Worm (Caenorhabditis elegans): ENCODE data around the gene B0285.3.

The B0285.3 gene

DNA sequence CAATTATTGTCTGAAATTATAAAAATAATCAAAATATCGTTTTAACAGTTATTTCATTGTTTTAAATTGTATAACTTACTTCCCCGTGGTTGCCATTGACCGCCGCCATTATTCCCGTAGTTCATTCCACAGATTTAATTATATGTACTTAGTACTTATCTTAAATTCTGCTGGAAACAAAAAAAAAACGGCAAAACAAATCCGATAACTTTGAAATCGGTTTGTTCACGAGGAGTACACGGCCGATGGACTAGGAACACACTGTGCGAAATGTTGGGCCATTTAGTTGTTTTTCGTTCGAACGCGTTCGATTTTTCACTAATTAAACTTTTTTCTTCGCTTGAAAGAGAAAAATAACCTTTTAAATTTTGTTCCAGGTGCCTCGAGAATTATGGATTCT lies at the start of gene B0285.3, which contains the start of gene lcmt-1:
TSS of gene B0285.3 (minus strand) at position 267 of the 400 bp plus-strand sequence.
TSS of gene lcmt-1 (plus strand) at position 377 of the 400 bp plus-strand sequence.
- no peak for TF ChIP-seq pqm-1 (tag; optimal IDR thresholded peaks at IDR 0.05)
- no peak for TF ChIP-seq unc-62 (GFP tag; optimal IDR thresholded peaks at IDR 0.05)
- no peak for TF ChIP-seq unc-39 (tag; optimal IDR thresholded peaks at IDR 0.05)
- TF ChIP-seq nhr-23 (tag; optimal IDR thresholded peaks at IDR 0.05) = peak; percentile 61
- TF ChIP-seq nhr-43 (tag; optimal IDR thresholded peaks at IDR 0.05; ENCODE audit: poor library complexity, severe bottlenecking) = peak; percentile 40
- no peak for TF ChIP-seq nhr-12 (tag; optimal IDR thresholded peaks at IDR 0.05)
- no peak for TF ChIP-seq ztf-4 (tag; optimal IDR thresholded peaks at IDR 0.05)
- TF ChIP-seq nfya-1 (tag; optimal IDR thresholded peaks at IDR 0.05; ENCODE audit: insufficient read depth) = peak; percentile 52
- TF ChIP-seq jun-1 (tag; optimal IDR thresholded peaks at IDR 0.05) = no peak
- TF ChIP-seq ama-1 (optimal IDR thresholded peaks at IDR 0.05) = no peak
- TF ChIP-seq elt-2 (tag; optimal IDR thresholded peaks at IDR 0.05) = peak; percentile 11
- no peak for TF ChIP-seq nhr-77 (tag; optimal IDR thresholded peaks at IDR 0.05)
- TF ChIP-seq mml-1 (tag; optimal IDR thresholded peaks at IDR 0.05) = no peak
- no peak for TF ChIP-seq ztf-11 (tag; optimal IDR thresholded peaks at IDR 0.05)
- no peak for TF ChIP-seq eor-1 (tag; optimal IDR thresholded peaks at IDR 0.05)
- no peak for TF ChIP-seq fkh-2 (tag; optimal IDR thresholded peaks at IDR 0.05)
- TF ChIP-seq hmg-11 (tag; optimal IDR thresholded peaks at IDR 0.05) = no peak
- no peak for TF ChIP-seq nhr-11 (tag; optimal IDR thresholded peaks at IDR 0.05)
- TF ChIP-seq ZK546.5 (tag; optimal IDR thresholded peaks at IDR 0.05) = no peak
- TF ChIP-seq lin-15B (tag; optimal IDR thresholded peaks at IDR 0.05) = peak; percentile 68
- no peak for TF ChIP-seq nhr-237 (tag; optimal IDR thresholded peaks at IDR 0.05)
- no peak for TF ChIP-seq elt-3 (tag; optimal IDR thresholded peaks at IDR 0.05)
- TF ChIP-seq egl-5 (tag; optimal IDR thresholded peaks at IDR 0.05) = no peak
- TF ChIP-seq skn-1 (tag; optimal IDR thresholded peaks at IDR 0.05) = no peak
- TF ChIP-seq zag-1 (tag; optimal IDR thresholded peaks at IDR 0.05) = no peak
- TF ChIP-seq ceh-9 (tag; optimal IDR thresholded peaks at IDR 0.05) = no peak
- peak; percentile 42 for TF ChIP-seq pha-4 (tag; optimal IDR thresholded peaks at IDR 0.05)
- no peak for TF ChIP-seq aly-2 (tag; optimal IDR thresholded peaks at IDR 0.05)
- TF ChIP-seq nhr-25 (tag; optimal IDR thresholded peaks at IDR 0.05) = peak; percentile 28
- no peak for TF ChIP-seq daf-12 (tag; optimal IDR thresholded peaks at IDR 0.05)
- TF ChIP-seq R02D3.7 (tag; optimal IDR thresholded peaks at IDR 0.05) = no peak
- no peak for TF ChIP-seq egl-27 (tag; optimal IDR thresholded peaks at IDR 0.05)
- no peak for TF ChIP-seq fos-1 (tag; optimal IDR thresholded peaks at IDR 0.05)
- no peak for TF ChIP-seq nhr-76 (tag; optimal IDR thresholded peaks at IDR 0.05)
- TF ChIP-seq sea-2 (GFP tag; optimal IDR thresholded peaks at IDR 0.05) = no peak
- no peak for TF ChIP-seq fkh-10 (GFP tag; optimal IDR thresholded peaks at IDR 0.05)
- no peak for TF ChIP-seq elt-1 (tag; optimal IDR thresholded peaks at IDR 0.05)
- TF ChIP-seq lsy-12 (tag; optimal IDR thresholded peaks at IDR 0.05) = no peak
- TF ChIP-seq nhr-67 (tag; optimal IDR thresholded peaks at IDR 0.05) = no peak
- no peak for TF ChIP-seq ceh-28 (tag; optimal IDR thresholded peaks at IDR 0.05)
- TF ChIP-seq tbx-2 (tag; optimal IDR thresholded peaks at IDR 0.05) = no peak
- TF ChIP-seq ceh-16 (tag; optimal IDR thresholded peaks at IDR 0.05) = no peak
- no peak for TF ChIP-seq nhr-28 (tag; optimal IDR thresholded peaks at IDR 0.05)
- no peak for TF ChIP-seq snpc-4 (tag; optimal IDR thresholded peaks at IDR 0.05)
- TF ChIP-seq lin-39 (tag; optimal IDR thresholded peaks at IDR 0.05) = no peak
- TF ChIP-seq ceh-82 (tag; optimal IDR thresholded peaks at IDR 0.05) = no peak
- no peak for TF ChIP-seq mdl-1 (tag; optimal IDR thresholded peaks at IDR 0.05)

DNA sequence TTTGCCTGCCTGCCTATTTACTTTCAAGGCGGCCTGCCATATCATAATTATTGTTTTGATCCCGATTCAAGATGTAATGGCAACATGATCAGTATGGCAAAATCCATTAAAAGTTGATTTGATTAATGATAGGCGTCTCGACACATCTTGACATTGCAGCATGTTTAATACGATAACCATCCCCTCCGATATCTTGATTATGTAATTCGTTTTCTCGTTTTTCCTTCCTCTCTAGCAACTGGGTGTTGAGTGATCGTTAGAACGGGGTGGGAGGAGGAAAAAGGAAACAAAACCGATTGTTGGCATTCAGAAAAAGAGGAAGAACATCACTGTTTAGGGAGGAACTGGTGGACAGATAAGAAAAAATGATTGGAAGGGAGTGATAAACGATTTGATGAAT lies 48.8 kb upstream of the B0285.3 start:
- TF ChIP-seq ztf-4 (tag; optimal IDR thresholded peaks at IDR 0.05) = no peak
- TF ChIP-seq elt-1 (tag; optimal IDR thresholded peaks at IDR 0.05) = peak; percentile 67
- TF ChIP-seq pqm-1 (tag; optimal IDR thresholded peaks at IDR 0.05) = no peak
- no peak for TF ChIP-seq fos-1 (tag; optimal IDR thresholded peaks at IDR 0.05)
- TF ChIP-seq nhr-12 (tag; optimal IDR thresholded peaks at IDR 0.05) = no peak
- TF ChIP-seq tbx-2 (tag; optimal IDR thresholded peaks at IDR 0.05) = no peak

Data from whole organism, L3 larva.